Worm (Caenorhabditis elegans) whole organism, L2 larva: ENCODE data around the gene twk-23.

Source experiments
- R02D3.7 ChIP-seq: fragments of 150-350 bp; optimal IDR thresholded peaks from 2 replicates; lab custom pipeline; 2014; ENCODE audit warnings: missing biosample characterization, missing genetic modification characterization
- ZK546.5 ChIP-seq: sonication (generic microtip); optimal IDR thresholded peaks from 2 replicates; lab custom pipeline; 2017; ENCODE audit warnings: missing biosample characterization, missing genetic modification characterization
- ama-1 ChIP-seq: fragments of 150-350 bp; optimal IDR thresholded peaks from 2 replicates; lab custom pipeline; 2018; ENCODE audit warnings: inconsistent platforms
- egl-27 ChIP-seq: sonication (generic microtip); optimal IDR thresholded peaks from 3 replicates; lab custom pipeline; 2017; ENCODE audit warnings: missing biosample characterization, missing genetic modification reagents, missing genetic modification characterization
- elt-3 ChIP-seq: sonication (generic microtip); optimal IDR thresholded peaks from 2 replicates; lab custom pipeline; 2017; ENCODE audit warnings: missing biosample characterization, missing genetic modification characterization
- gmeb-1 ChIP-seq: fragments of 150-350 bp; optimal IDR thresholded peaks from 2 replicates; lab custom pipeline; 2014; ENCODE audit warnings: missing biosample characterization, missing genetic modification characterization
- nhr-11 ChIP-seq: fragments of 150-350 bp; optimal IDR thresholded peaks from 2 replicates; lab custom pipeline; 2014; ENCODE audit warnings: missing biosample characterization, missing genetic modification characterization
- nhr-6 ChIP-seq: fragments of 150-350 bp; optimal IDR thresholded peaks from 2 replicates; lab custom pipeline; 2014; ENCODE audit warnings: missing biosample characterization, missing genetic modification characterization
- sma-9 ChIP-seq, 2 experiments: fragments of 150-350 bp in 1 of 2; sonication (generic microtip) in 1 of 2; optimal IDR thresholded peaks; 2 replicates each; lab custom pipeline; 2014 to 2016; ENCODE audit warnings: missing genetic modification characterization in 2 of 2, mild to moderate bottlenecking in 1 of 2, missing biosample characterization in 1 of 2, missing compliant biosample characterization in 1 of 2, missing genetic modification reagents in 1 of 2, moderate library complexity in 1 of 2
- unc-62 ChIP-seq: fragments of 150-350 bp; optimal IDR thresholded peaks from 2 replicates; lab custom pipeline; 2014; ENCODE audit warnings: missing biosample characterization, missing genetic modification reagents, missing genetic modification characterization

DNA sequence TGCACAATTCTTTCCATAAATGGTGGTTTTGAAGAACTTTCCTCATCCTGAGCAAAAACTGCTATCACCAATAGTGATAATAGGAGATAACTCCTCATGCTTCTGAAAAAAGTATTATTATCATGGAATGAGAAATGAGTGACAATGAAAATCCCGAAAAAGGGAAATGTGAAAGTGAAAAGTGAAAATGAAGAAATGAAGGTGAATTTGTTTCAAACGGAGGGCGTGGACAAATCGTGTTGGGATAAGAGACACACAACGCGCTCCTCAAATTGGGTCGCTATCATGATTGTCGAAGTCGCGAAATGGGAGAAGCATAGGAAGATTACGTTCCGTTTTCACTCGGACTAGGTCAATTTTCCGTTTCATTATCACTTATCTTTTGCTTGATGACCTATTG lies 40.8 kb upstream of the twk-23 start, which contains the start of gene M03B6.3:
- TF ChIP-seq elt-3 (tag; lab: Kevin White, UChicago) (no peak), ZK546.5 (tag; lab: Kevin White, UChicago) (no peak), sma-9 (GFP tag; optimal IDR thresholded peaks at IDR 0.05; lab: Kevin White, UChicago) (no peak), sma-9 (tag; optimal IDR thresholded peaks at IDR 0.05; lab: Kevin White, UChicago) (no peak), ama-1 (lab: Kevin White, UChicago) (no peak), gmeb-1 (no peak), nhr-11 (tag; lab: Kevin White, UChicago) (no peak), R02D3.7 (tag; lab: Kevin White, UChicago) (no peak), egl-27 (tag; lab: Kevin White, UChicago) (no peak), nhr-6 (tag; lab: Kevin White, UChicago) (no peak), unc-62 (GFP tag; lab: Kevin White, UChicago) (no peak)
